Worm (Caenorhabditis elegans): ENCODE data around the gene F37C4.6.

Gene F37C4.6

ce11 chrIV:3874417-3874816, 3.7 kb downstream of the F37C4.6 start (continued):
- TF ChIP-seq snpc-4 (tag; optimal IDR thresholded peaks at IDR 0.05) = no peak
- TF ChIP-seq nhr-6 (tag; optimal IDR thresholded peaks at IDR 0.05) = no peak
- TF ChIP-seq ztf-11 (tag; optimal IDR thresholded peaks at IDR 0.05) = no peak
- no peak for TF ChIP-seq nhr-77 (tag; optimal IDR thresholded peaks at IDR 0.05)
- no peak for TF ChIP-seq Y55F3AM.14 (GFP tag; optimal IDR thresholded peaks at IDR 0.05)

- TF ChIP-seq ztf-11 (tag; optimal IDR thresholded peaks at IDR 0.05) (no peak), ceh-16 (tag; optimal IDR thresholded peaks at IDR 0.05) (no peak), nhr-21 (tag; optimal IDR thresholded peaks at IDR 0.05) (no peak), mdl-1 (tag; optimal IDR thresholded peaks at IDR 0.05) (no peak), lin-39 (tag; optimal IDR thresholded peaks at IDR 0.05) (no peak), ama-1 (optimal IDR thresholded peaks at IDR 0.05) (no peak), nhr-12 (tag; optimal IDR thresholded peaks at IDR 0.05) (no peak), ZK546.5 (tag; optimal IDR thresholded peaks at IDR 0.05) (no peak), elt-3 (tag; optimal IDR thresholded peaks at IDR 0.05) (no peak), ceh-82 (tag; optimal IDR thresholded peaks at IDR 0.05) (no peak), ztf-4 (tag; optimal IDR thresholded peaks at IDR 0.05) (no peak), nhr-129 (tag; optimal IDR thresholded peaks at IDR 0.05) (no peak), nhr-6 (tag; optimal IDR thresholded peaks at IDR 0.05) (no peak), sem-4 (tag; optimal IDR thresholded peaks at IDR 0.05) (no peak), dmd-4 (tag; optimal IDR thresholded peaks at IDR 0.05) (no peak)
These were observed 4.4 kb downstream of the F37C4.6 start, which contains the start of gene F37C4.5 for ce11 chrIV:3873706-3874105. TSS of gene F37C4.5 (minus strand) at chrIV:3873806.

ce11 chrIV:3873195-3873594, 4.9 kb downstream of the F37C4.6 start:
- TF ChIP-seq nhr-25 (tag; optimal IDR thresholded peaks at IDR 0.05) = no peak
- no peak for TF ChIP-seq elt-3 (tag; optimal IDR thresholded peaks at IDR 0.05)
- no peak for TF ChIP-seq ZK546.5 (tag; optimal IDR thresholded peaks at IDR 0.05)
- no peak for TF ChIP-seq nhr-129 (tag; optimal IDR thresholded peaks at IDR 0.05)
- TF ChIP-seq mdl-1 (tag; optimal IDR thresholded peaks at IDR 0.05) = no peak
- no peak for TF ChIP-seq aly-2 (tag; optimal IDR thresholded peaks at IDR 0.05)
- no peak for TF ChIP-seq unc-62 (GFP tag; optimal IDR thresholded peaks at IDR 0.05)
- no peak for TF ChIP-seq ztf-1 (GFP tag; conservative IDR thresholded peaks at IDR 0.05)
- no peak for TF ChIP-seq ceh-82 (tag; optimal IDR thresholded peaks at IDR 0.05)
- no peak for TF ChIP-seq ztf-4 (tag; optimal IDR thresholded peaks at IDR 0.05)
- TF ChIP-seq C34F6.9 (tag; optimal IDR thresholded peaks at IDR 0.05) = no peak
- TF ChIP-seq sma-9 (GFP tag; optimal IDR thresholded peaks at IDR 0.05) = no peak
- no peak for TF ChIP-seq sma-9 (tag; optimal IDR thresholded peaks at IDR 0.05)
- no peak for TF ChIP-seq alr-1 (tag; optimal IDR thresholded peaks at IDR 0.05)
- TF ChIP-seq skn-1 (tag; optimal IDR thresholded peaks at IDR 0.05) = no peak
- TF ChIP-seq unc-55 (GFP tag; optimal IDR thresholded peaks at IDR 0.05) = no peak

ce11 chrIV:3869875-3870274, 8.3 kb downstream of the F37C4.6 start:
- TF ChIP-seq elt-1 (tag; optimal IDR thresholded peaks at IDR 0.05) (no peak), alr-1 (tag; optimal IDR thresholded peaks at IDR 0.05) (no peak), fos-1 (tag; optimal IDR thresholded peaks at IDR 0.05) (no peak), mdl-1 (tag; optimal IDR thresholded peaks at IDR 0.05) (no peak), Y55F3AM.14 (GFP tag; optimal IDR thresholded peaks at IDR 0.05) (no peak), ceh-16 (tag; optimal IDR thresholded peaks at IDR 0.05) (no peak), lin-13 (GFP tag; optimal IDR thresholded peaks at IDR 0.05) (no peak), nhr-129 (tag; optimal IDR thresholded peaks at IDR 0.05) (no peak), nhr-6 (tag; optimal IDR thresholded peaks at IDR 0.05) (no peak), snpc-4 (tag; optimal IDR thresholded peaks at IDR 0.05) (no peak), lin-11 (tag; optimal IDR thresholded peaks at IDR 0.05) (no peak), sma-9 (GFP tag; optimal IDR thresholded peaks at IDR 0.05) (no peak), sma-9 (tag; optimal IDR thresholded peaks at IDR 0.05) (no peak), lsy-2 (tag; optimal IDR thresholded peaks at IDR 0.05) (no peak)

ce11 chrIV:3867252-3867651, 10.9 kb downstream of the F37C4.6 start, which contains the start of gene F37C4.4:
TSS of gene F37C4.4 (plus strand) at chrIV:3867309.
- no peak for TF ChIP-seq sma-3 (GFP tag; optimal IDR thresholded peaks at IDR 0.05)
- no peak for TF ChIP-seq alr-1 (tag; optimal IDR thresholded peaks at IDR 0.05)
- no peak for TF ChIP-seq nhr-6 (tag; optimal IDR thresholded peaks at IDR 0.05)
- no peak for TF ChIP-seq Y55F3AM.14 (GFP tag; optimal IDR thresholded peaks at IDR 0.05)
- no peak for TF ChIP-seq skn-1 (tag; optimal IDR thresholded peaks at IDR 0.05)
- TF ChIP-seq ztf-1 (GFP tag; conservative IDR thresholded peaks at IDR 0.05) = no peak
- TF ChIP-seq nhr-25 (tag; optimal IDR thresholded peaks at IDR 0.05) = no peak
- no peak for TF ChIP-seq nhr-21 (tag; optimal IDR thresholded peaks at IDR 0.05)
- TF ChIP-seq crh-2 (tag; optimal IDR thresholded peaks at IDR 0.05) = no peak
- TF ChIP-seq nhr-11 (tag; optimal IDR thresholded peaks at IDR 0.05) = no peak
- no peak for TF ChIP-seq nhr-129 (tag; optimal IDR thresholded peaks at IDR 0.05)
- TF ChIP-seq snpc-4 (tag; optimal IDR thresholded peaks at IDR 0.05) = no peak
- no peak for TF ChIP-seq unc-62 (GFP tag; optimal IDR thresholded peaks at IDR 0.05)
- TF ChIP-seq ceh-82 (tag; optimal IDR thresholded peaks at IDR 0.05) = no peak
- no peak for TF ChIP-seq ztf-11 (tag; optimal IDR thresholded peaks at IDR 0.05)
- no peak for TF ChIP-seq lin-11 (tag; optimal IDR thresholded peaks at IDR 0.05)
- no peak for TF ChIP-seq lin-39 (tag; optimal IDR thresholded peaks at IDR 0.05)
- no peak for TF ChIP-seq nhr-23 (tag; optimal IDR thresholded peaks at IDR 0.05)
- no peak for TF ChIP-seq gmeb-1 (tag; optimal IDR thresholded peaks at IDR 0.05)
- no peak for TF ChIP-seq zag-1 (tag; optimal IDR thresholded peaks at IDR 0.05)

Data from whole organism, L2 larva.